Fruit fly (Drosophila melanogaster) whole organism, wandering third instar larva: ENCODE results near the gene CG15255.

Experiments used
- Myc ChIP-seq: fragments of >200 bp; optimal IDR thresholded peaks from 2 replicates; lab custom pipeline; 2017
- Rel ChIP-seq, 2 experiments: fragments of 200-800 bp; sonication (Bioruptor generic) in 1 of 2; optimal IDR thresholded peaks; 2 replicates in 1 of 2; 3 replicates in 1 of 2; lab custom pipeline; 2016 to 2019; ENCODE audit warnings: mild to moderate bottlenecking in 2 of 2, missing biosample characterization in 2 of 2, missing genetic modification characterization in 2 of 2, moderate library complexity in 1 of 2
- Vsx2 ChIP-seq: fragments of 200-300, 225-300 bp; sonication (Bioruptor generic); optimal IDR thresholded peaks from 2 replicates; lab custom pipeline; 2018; ENCODE audit warnings: missing biosample characterization, missing genetic modification characterization; ENCODE audit not compliant: partially characterized antibody
- br ChIP-seq: fragments of 200-800 bp; sonication (Bioruptor generic); optimal IDR thresholded peaks from 2 replicates; lab custom pipeline; 2016; ENCODE audit warnings: missing biosample characterization, missing genetic modification characterization
- dmrt93B ChIP-seq: fragments of 200-800 bp; sonication (Bioruptor generic); optimal IDR thresholded peaks from 2 replicates; lab custom pipeline; 2018; ENCODE audit warnings: missing biosample characterization, mild to moderate bottlenecking, missing genetic modification characterization
- foxo ChIP-seq, 2 experiments: fragments of 200-800 bp; sonication (Bioruptor generic); optimal IDR thresholded peaks; 2 replicates in 1 of 2; 3 replicates in 1 of 2; lab custom pipeline; 2016 to 2017; ENCODE audit warnings: missing biosample characterization in 2 of 2, missing genetic modification characterization in 2 of 2
- h ChIP-seq: fragments of 200-800 bp; sonication (Bioruptor generic); optimal IDR thresholded peaks from 3 replicates; lab custom pipeline; 2016; ENCODE audit warnings: missing biosample characterization, mild to moderate bottlenecking, missing genetic modification characterization
- psq ChIP-seq: fragments of 200-800 bp; sonication (Bioruptor generic); optimal IDR thresholded peaks from 3 replicates; lab custom pipeline; 2017; ENCODE audit warnings: missing biosample characterization, mild to moderate bottlenecking, missing genetic modification characterization, moderate library complexity
- sv ChIP-seq: fragments of 200-800 bp; sonication (Bioruptor generic); optimal IDR thresholded peaks from 3 replicates; lab custom pipeline; 2016; ENCODE audit warnings: missing biosample characterization, missing genetic modification characterization

DNA sequence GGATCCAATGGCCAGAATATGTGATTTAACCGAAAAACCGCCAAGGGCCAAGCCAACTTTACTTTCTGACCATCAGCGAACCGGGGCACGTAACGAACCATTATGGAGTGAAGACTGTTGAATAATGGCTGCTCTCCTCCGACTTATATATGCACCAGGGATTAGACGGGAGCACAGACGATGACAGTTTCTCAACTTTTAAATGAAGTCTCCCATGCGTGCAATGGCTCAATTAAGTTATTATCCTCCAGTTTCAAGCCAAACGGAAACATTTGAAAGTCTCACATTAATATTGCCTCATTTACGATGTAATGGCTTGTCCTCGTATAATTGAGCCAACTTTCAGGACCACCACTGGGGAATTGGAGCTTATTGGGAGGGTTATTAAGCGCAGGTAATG lies 11.9 kb upstream of the CG15255 start, which contains the start of gene Or35a:
- TF ChIP-seq Vsx2 (GFP tag; lab: Kevin White, UChicago) = no peak
- no peak for TF ChIP-seq psq (GFP tag; lab: Kevin White, UChicago)
- TF ChIP-seq h (GFP tag; lab: Kevin White, UChicago) = no peak
- no peak for TF ChIP-seq dmrt93B (GFP tag; lab: Kevin White, UChicago)
- TF ChIP-seq Myc (lab: Kevin White, UChicago) = no peak
- TF ChIP-seq foxo (GFP tag; optimal IDR thresholded peaks at IDR 0.05; lab: Kevin White, UChicago) = no peak
- TF ChIP-seq sv (GFP tag; lab: Kevin White, UChicago) = no peak
- no peak for TF ChIP-seq Rel (GFP tag; optimal IDR thresholded peaks at IDR 0.05; lab: Kevin White, UChicago)
- TF ChIP-seq Rel (tag; optimal IDR thresholded peaks at IDR 0.05; lab: Kevin White, UChicago) = no peak
- TF ChIP-seq br = no peak
